Worm (Caenorhabditis elegans): ENCODE data around the gene msp-152.

DNA sequence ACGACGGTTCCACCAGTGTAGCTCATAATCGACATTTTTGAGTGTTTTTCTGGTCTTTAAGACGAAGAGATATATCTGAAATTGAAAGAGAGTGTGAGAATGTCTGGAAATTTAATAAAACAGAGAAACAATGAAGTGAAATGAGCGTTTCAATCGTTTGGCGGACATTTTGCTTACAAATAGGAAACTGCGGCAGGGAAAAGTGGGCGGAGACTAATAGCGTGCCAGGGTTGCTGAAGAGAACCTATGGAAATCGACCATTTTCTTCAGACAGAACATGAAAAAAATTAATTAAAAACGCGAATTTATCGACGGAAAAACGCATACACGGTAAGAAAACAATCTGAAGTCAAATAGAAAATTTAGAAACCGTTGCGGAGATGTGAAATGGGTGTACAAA, 22.5 kb downstream of the msp-152 start, which contains the start of gene pbs-3:
- TF ChIP-seq snpc-4 (tag; optimal IDR thresholded peaks at IDR 0.05) (no peak), lin-13 (GFP tag; optimal IDR thresholded peaks at IDR 0.05) (peak; percentile 47)
